Worm (Caenorhabditis elegans) whole organism, young adult: ENCODE results near the gene F53G2.13.

Experiments used
- chd-7 ChIP-seq: sonication (generic microtip); optimal IDR thresholded peaks from 2 replicates; lab custom pipeline; 2016; ENCODE audit warnings: mild to moderate bottlenecking, missing genetic modification characterization, moderate library complexity, missing compliant biosample characterization
- efl-1 ChIP-seq: fragments of 150-350 bp; optimal IDR thresholded peaks from 2 replicates; lab custom pipeline; 2014; ENCODE audit warnings: missing biosample characterization, missing genetic modification reagents, missing genetic modification characterization
- lin-54 ChIP-seq: fragments of 200-800 bp; sonication (Bioruptor generic); optimal IDR thresholded peaks from 2 replicates; lab custom pipeline; 2018; ENCODE audit warnings: mild to moderate bottlenecking, missing genetic modification characterization, missing compliant biosample characterization
- pha-4 ChIP-seq: fragments of 150-350 bp; sonication (generic microtip); optimal IDR thresholded peaks from 2 replicates; lab custom pipeline; 2014; ENCODE audit warnings: missing biosample characterization, missing genetic modification reagents, missing genetic modification characterization
- unc-62 ChIP-seq: fragments of 150-350 bp; optimal IDR thresholded peaks from 2 replicates; lab custom pipeline; 2014; ENCODE audit warnings: missing biosample characterization, missing genetic modification reagents, missing genetic modification characterization

- no peak for TF ChIP-seq chd-7 (tag; lab: Kevin White, UChicago)
- TF ChIP-seq efl-1 = no peak
- no peak for TF ChIP-seq lin-54 (GFP tag; lab: Kevin White, UChicago)
- TF ChIP-seq unc-62 (GFP tag; lab: Kevin White, UChicago) = no peak
- no peak for TF ChIP-seq pha-4 (tag; lab: Kevin White, UChicago)
Measured at ce11 chrII:2445164-2445563, 38.4 kb upstream of the F53G2.13 start.
